Fruit fly (Drosophila melanogaster): ENCODE results near the gene eIF4H1.

- TF ChIP-seq rn (GFP tag; IDR thresholded peaks at IDR 0.05) (no peak), Snoo (tag; optimal IDR thresholded peaks at IDR 0.05) (no peak), CG10348 (GFP tag; IDR thresholded peaks at IDR 0.05) (no peak), CG9948 (tag; optimal IDR thresholded peaks at IDR 0.05) (no peak), Pif1B (GFP tag; optimal IDR thresholded peaks at IDR 0.05) (no peak), Pif1A (GFP tag; optimal IDR thresholded peaks at IDR 0.05) (no peak), CG14655 (GFP tag; optimal IDR thresholded peaks at IDR 0.05) (peak; percentile 16), EcR (GFP tag; optimal IDR thresholded peaks at IDR 0.05) (no peak), CG8301 (tag; optimal IDR thresholded peaks at IDR 0.05) (no peak), CG4496 (GFP tag; IDR thresholded peaks at IDR 0.05) (no peak), CG12605 (GFP tag; IDR thresholded peaks at IDR 0.05) (no peak), CG17806 (tag; optimal IDR thresholded peaks at IDR 0.05) (no peak)
Measured at dm6 chrX:16458551-16458950, 10.1 kb downstream of the eIF4H1 start.
